Fruit fly (Drosophila melanogaster): ENCODE results near the gene wek.

- TF ChIP-seq CG13204 (GFP tag; optimal IDR thresholded peaks at IDR 0.05) (no peak), rn (GFP tag; IDR thresholded peaks at IDR 0.05) (no peak), CG15710 (tag; optimal IDR thresholded peaks at IDR 0.05) (no peak), Ets98B (GFP tag; IDR thresholded peaks at IDR 0.05) (no peak), Pif1A (GFP tag; optimal IDR thresholded peaks at IDR 0.05) (no peak), CG17806 (tag; optimal IDR thresholded peaks at IDR 0.05) (no peak), EcR (GFP tag; optimal IDR thresholded peaks at IDR 0.05) (no peak), CG34367 (tag; optimal IDR thresholded peaks at IDR 0.05) (no peak)
Measured at dm6 chr2L:15796300-15796699, 28.2 kb upstream of the wek start.

Measured in whole organism, pupa.